In genomic region chr3L:9028057-9028456, dm6 we compare ENCODE assay signal across 2 fruit fly cellular contexts.
TF ChIP-seq lines count a peak whose summit lies in the region.

No protein-coding gene starts in this region.

- TF ChIP-seq CTCF in whole organism, embryonic (GFP tag; optimal IDR thresholded peaks at IDR 0.05; lab: Kevin White, UChicago) = no peak

TF ChIP-seq in whole organism, embryonic, 481 proteins besides CTCF, POLR2A, EP300 and RAD21 (continues in another document):
- TF ChIP-seq chn (GFP tag; optimal IDR thresholded peaks at IDR 0.05; lab: Kevin White, UChicago) (peak; percentile 44), Antp (GFP tag; optimal IDR thresholded peaks at IDR 0.05; lab: Kevin White, UChicago) (peak; percentile 22), MBD-R2 (GFP tag; IDR thresholded peaks at IDR 0.05; lab: Robert Waterston, UW) (no peak), CG4360 (GFP tag; IDR thresholded peaks at IDR 0.05; lab: Robert Waterston, UW) (no peak), HLHmδ (GFP tag; optimal IDR thresholded peaks at IDR 0.05; lab: Kevin White, UChicago) (no peak), Lhr (GFP tag; optimal IDR thresholded peaks at IDR 0.05; lab: Kevin White, UChicago) (peak; percentile 21), dysf (GFP tag; IDR thresholded peaks at IDR 0.05; lab: Robert Waterston, UW) (0 out of 3 replicates have a peak, but pooled peaks have one; percentile 10), bbx (GFP tag; IDR thresholded peaks at IDR 0.05; lab: Robert Waterston, UW; ENCODE audit: partially characterized antibody) (no peak), CG16863 (GFP tag; optimal IDR thresholded peaks at IDR 0.05; lab: Kevin White, UChicago) (peak; percentile 3), CG11093 (GFP tag; IDR thresholded peaks at IDR 0.05; lab: Robert Waterston, UW) (peak; percentile 43; the same call in 1 of the 3 replicates), Side (GFP tag; optimal IDR thresholded peaks at IDR 0.05; lab: Kevin White, UChicago) (peak; percentile 5), dmrt99B (tag; optimal IDR thresholded peaks at IDR 0.05; lab: Kevin White, UChicago) (peak; percentile 36), fd96Cb (tag; optimal IDR thresholded peaks at IDR 0.05; lab: Kevin White, UChicago) (peak; percentile 42), Blimp-1 (GFP tag; optimal IDR thresholded peaks at IDR 0.05; lab: Kevin White, UChicago) (peak; percentile 5), Sox102F (GFP tag; optimal IDR thresholded peaks at IDR 0.05; lab: Kevin White, UChicago) (peak; percentile 62), gce (GFP tag; IDR thresholded peaks at IDR 0.05; lab: Robert Waterston, UW) (no peak), CG17361 (GFP tag; IDR thresholded peaks at IDR 0.05; lab: Robert Waterston, UW) (0 out of 3 replicates have a peak, but pooled peaks have one; percentile 25), az2 (GFP tag; optimal IDR thresholded peaks at IDR 0.05; lab: Kevin White, UChicago) (peak; percentile 52), CG6689 (GFP tag; IDR thresholded peaks at IDR 0.05; lab: Robert Waterston, UW) (0 out of 2 replicates have a peak, but pooled peaks have one; percentile 33), bcd (GFP tag; optimal IDR thresholded peaks at IDR 0.05; lab: Kevin White, UChicago) (peak; percentile 35), D19A (tag; optimal IDR thresholded peaks at IDR 0.05; lab: Kevin White, UChicago) (peak; percentile 49), Hmr (GFP tag; optimal IDR thresholded peaks at IDR 0.05; lab: Kevin White, UChicago) (no peak), ham (GFP tag; IDR thresholded peaks at IDR 0.05; lab: Robert Waterston, UW) (no peak), E2f1 (GFP tag; IDR thresholded peaks at IDR 0.05; lab: Robert Waterston, UW) (no peak), Hsf (GFP tag; optimal IDR thresholded peaks at IDR 0.05; lab: Kevin White, UChicago) (peak; percentile 43), Pdp1 (GFP tag; optimal IDR thresholded peaks at IDR 0.05; lab: Kevin White, UChicago) (peak; percentile 34 to 44), unpg (GFP tag; optimal IDR thresholded peaks at IDR 0.05; lab: Kevin White, UChicago) (peak; percentile 57), Rx (GFP tag; IDR thresholded peaks at IDR 0.05; lab: Robert Waterston, UW) (peak; percentile 21; the same call in 1 of the 2 replicates), Med (GFP tag; lab: Kevin White, UChicago) (peak; percentile 83), Sox100B (GFP tag; optimal IDR thresholded peaks at IDR 0.05; lab: Kevin White, UChicago) (peak; percentile 30), D (optimal IDR thresholded peaks at IDR 0.05; lab: Kevin White, UChicago) (no peak), D (GFP tag; optimal IDR thresholded peaks at IDR 0.05; lab: Kevin White, UChicago) (peak; percentile 38), CG15601 (tag; optimal IDR thresholded peaks at IDR 0.05; lab: Kevin White, UChicago) (peak; percentile 44), CG11504 (tag; optimal IDR thresholded peaks at IDR 0.05; lab: Kevin White, UChicago) (peak; percentile 60), lilli (GFP tag; optimal IDR thresholded peaks at IDR 0.05; lab: Kevin White, UChicago) (peak; percentile 27), dmrt11E (tag; optimal IDR thresholded peaks at IDR 0.05; lab: Kevin White, UChicago) (peak; percentile 85), CG8089 (GFP tag; optimal IDR thresholded peaks at IDR 0.05; lab: Kevin White, UChicago) (peak; percentile 21), esg (GFP tag; conservative IDR thresholded peaks at IDR 0.05; lab: Robert Waterston, UW) (peak; percentile 31; the same call in 1 of the 2 replicates), CoRest (tag; optimal IDR thresholded peaks at IDR 0.05; lab: Kevin White, UChicago) (peak; percentile 63), CG13424 (tag; optimal IDR thresholded peaks at IDR 0.05; lab: Kevin White, UChicago) (peak; percentile 59), Atf6 (GFP tag; IDR thresholded peaks at IDR 0.05; lab: Robert Waterston, UW) (no peak), CG18262 (tag; optimal IDR thresholded peaks at IDR 0.05; lab: Kevin White, UChicago) (peak; percentile 62), CG18599 (GFP tag; optimal IDR thresholded peaks at IDR 0.05; lab: Kevin White, UChicago) (no peak), CG30431 (GFP tag; optimal IDR thresholded peaks at IDR 0.05; lab: Kevin White, UChicago) (peak; percentile 33), Spps (tag; optimal IDR thresholded peaks at IDR 0.05; lab: Kevin White, UChicago) (peak; percentile 26)

TF ChIP-seq in whole organism, prepupa, 60 proteins besides CTCF, POLR2A, EP300 and RAD21:
- peak; percentile 11 for TF ChIP-seq CG32006 (GFP tag; optimal IDR thresholded peaks at IDR 0.05; lab: Kevin White, UChicago)
- TF ChIP-seq dac (GFP tag; optimal IDR thresholded peaks at IDR 0.05; lab: Kevin White, UChicago) = no peak
- no peak for TF ChIP-seq Eip75B (GFP tag; optimal IDR thresholded peaks at IDR 0.05; lab: Kevin White, UChicago)
- no peak for TF ChIP-seq Smox (GFP tag; optimal IDR thresholded peaks at IDR 0.05; lab: Kevin White, UChicago)
- no peak for TF ChIP-seq Lpt (GFP tag; optimal IDR thresholded peaks at IDR 0.05; lab: Kevin White, UChicago)
- no peak for TF ChIP-seq fd85E (GFP tag; optimal IDR thresholded peaks at IDR 0.05; lab: Kevin White, UChicago)
- no peak for TF ChIP-seq Gug (GFP tag; IDR thresholded peaks at IDR 0.05; lab: Robert Waterston, UW)
- TF ChIP-seq fkh (GFP tag; optimal IDR thresholded peaks at IDR 0.05; lab: Kevin White, UChicago) = no peak
- peak; percentile 26 for TF ChIP-seq Hr39 (GFP tag; optimal IDR thresholded peaks at IDR 0.05; lab: Kevin White, UChicago)
- TF ChIP-seq lz (GFP tag; optimal IDR thresholded peaks at IDR 0.05; lab: Kevin White, UChicago) = no peak
- no peak for TF ChIP-seq Hr38 (GFP tag; optimal IDR thresholded peaks at IDR 0.05; lab: Kevin White, UChicago)
- peak; percentile 4 for TF ChIP-seq pdm3 (GFP tag; optimal IDR thresholded peaks at IDR 0.05; lab: Kevin White, UChicago)
- no peak for TF ChIP-seq Ets96B (tag; optimal IDR thresholded peaks at IDR 0.05; lab: Kevin White, UChicago)
- TF ChIP-seq achi (GFP tag; optimal IDR thresholded peaks at IDR 0.05; lab: Kevin White, UChicago) = peak; percentile 15
- TF ChIP-seq ss (GFP tag; optimal IDR thresholded peaks at IDR 0.05; lab: Kevin White, UChicago) = peak in 1 of 2 experiments; percentile 32
- TF ChIP-seq Eip78C (GFP tag; lab: Kevin White, UChicago) = peak; percentile 72
- no peak for TF ChIP-seq CG6808 (GFP tag; optimal IDR thresholded peaks at IDR 0.05; lab: Kevin White, UChicago)
- TF ChIP-seq CG31627 (GFP tag; optimal IDR thresholded peaks at IDR 0.05; lab: Kevin White, UChicago) = peak; percentile 6
- no peak for TF ChIP-seq topi (GFP tag; optimal IDR thresholded peaks at IDR 0.05; lab: Kevin White, UChicago)

Comparison
In these comparisons a context has a peak if more than half of its experiments do, and no peak if none do; other contexts are left out.
1. Of the 7 proteins assayed by ChIP-seq in both whole organism, embryonic and whole organism, prepupa: peak only in whole organism, embryonic: Blimp-1 and Sox102F; only in whole organism, prepupa: Hr39; in both: none; in neither: 4.